Worm (Caenorhabditis elegans): Measurements from ENCODE around the gene fbxa-99.

Gene fbxa-99

DNA sequence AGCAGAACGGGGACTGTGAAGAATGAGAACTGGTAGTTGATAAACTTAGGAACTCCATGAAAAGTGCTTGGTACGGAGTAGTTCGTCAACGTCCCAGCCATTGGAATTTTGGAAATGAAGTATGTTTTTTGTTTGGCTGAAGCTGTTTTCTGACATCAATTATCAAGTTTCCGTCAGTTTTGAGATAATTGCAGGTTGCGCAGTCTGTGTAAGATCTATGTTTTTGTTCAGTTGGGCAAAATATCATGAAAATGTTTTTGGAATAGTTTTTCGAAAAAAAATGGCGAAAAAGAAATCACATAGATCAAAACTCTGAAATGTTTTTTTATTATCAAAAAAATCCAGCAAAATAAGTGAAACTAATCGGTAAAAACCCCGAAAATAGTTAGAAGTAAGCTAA, 7.8 kb downstream of the fbxa-99 start, which contains the start of gene sru-22:
Gene sru-22 (minus strand): TSS at position 101 of the 400 bp plus-strand sequence.
- TF ChIP-seq efl-1 (optimal IDR thresholded peaks at IDR 0.05) (no peak), efl-1 (GFP tag; optimal IDR thresholded peaks at IDR 0.05 in 1 of 2) (peak in 1 of 2 experiments; percentile 7), dsc-1 (tag; optimal IDR thresholded peaks at IDR 0.05) (no peak)

DNA sequence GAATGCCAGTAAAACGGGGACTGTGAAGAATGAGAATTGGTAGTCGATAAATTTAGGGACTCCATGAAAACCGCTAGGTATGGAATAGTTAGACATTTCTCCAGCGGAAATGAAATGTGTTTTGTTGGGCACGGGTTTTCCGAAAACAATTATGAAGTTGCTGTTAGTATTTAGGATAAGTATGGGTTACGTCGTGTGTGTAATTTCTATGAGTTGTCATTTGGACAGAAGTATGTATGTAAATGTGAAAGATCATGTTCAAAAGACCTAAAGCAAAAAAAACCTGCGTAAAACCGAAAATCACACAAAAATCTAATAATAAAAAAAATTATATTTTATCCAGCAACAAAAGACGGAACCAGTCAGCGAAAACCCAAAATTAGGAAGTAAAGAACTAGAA, 10.2 kb downstream of the fbxa-99 start, which contains the start of gene sru-23:
Gene sru-23 (minus strand): TSS at position 101 of the 400 bp plus-strand sequence.
- no peak for TF ChIP-seq unc-98 (GFP tag; IDR thresholded peaks at IDR 0.05)
- no peak for TF ChIP-seq nhr-85 (tag)
- no peak for TF ChIP-seq unc-30 (tag; optimal IDR thresholded peaks at IDR 0.05)
- TF ChIP-seq sup-37 (GFP tag; optimal IDR thresholded peaks at IDR 0.05) = no peak
- no peak for TF ChIP-seq xbp-1 (tag; optimal IDR thresholded peaks at IDR 0.05)
- TF ChIP-seq aly-2 (tag; optimal IDR thresholded peaks at IDR 0.05) = no peak
- no peak for TF ChIP-seq sox-4 (tag; optimal IDR thresholded peaks at IDR 0.05)
- no peak for TF ChIP-seq sptf-1 (tag; optimal IDR thresholded peaks at IDR 0.05)
- no peak for TF ChIP-seq dsc-1 (tag; optimal IDR thresholded peaks at IDR 0.05)
- TF ChIP-seq nhr-84 (tag; optimal IDR thresholded peaks at IDR 0.05) = no peak
- TF ChIP-seq ceh-82 (tag; optimal IDR thresholded peaks at IDR 0.05) = no peak
- no peak for TF ChIP-seq nhr-11 (tag; optimal IDR thresholded peaks at IDR 0.05)
- no peak for TF ChIP-seq jun-1 (tag; optimal IDR thresholded peaks at IDR 0.05)
- no peak for TF ChIP-seq ceh-8 (GFP tag; optimal IDR thresholded peaks at IDR 0.05)
- TF ChIP-seq ztf-4 (tag; optimal IDR thresholded peaks at IDR 0.05) = no peak
- no peak for TF ChIP-seq blmp-1 (tag; optimal IDR thresholded peaks at IDR 0.05)
- no peak for TF ChIP-seq lin-13 (GFP tag; optimal IDR thresholded peaks at IDR 0.05)
- no peak for TF ChIP-seq nhr-90 (tag; optimal IDR thresholded peaks at IDR 0.05; ENCODE audit: poor library complexity)

DNA sequence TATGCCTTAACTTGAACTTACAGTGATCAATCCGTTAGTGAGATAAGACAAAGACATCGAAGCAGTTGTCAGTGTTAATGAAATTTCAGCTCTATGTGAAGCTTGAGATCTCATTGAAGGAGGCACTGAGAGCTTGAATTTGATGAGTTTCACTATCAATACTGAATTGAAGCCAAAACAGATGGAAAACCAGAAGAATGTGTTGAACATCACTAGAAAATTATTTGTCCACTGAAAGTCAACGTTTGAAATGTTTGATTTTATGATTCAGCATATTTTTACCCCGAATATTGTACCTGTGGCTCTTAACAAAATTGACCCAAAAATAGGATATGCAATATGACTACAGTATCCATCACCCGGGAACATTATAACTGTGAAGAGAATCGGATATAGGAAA, 11.8 kb downstream of the fbxa-99 start:
- no peak for TF ChIP-seq skn-1 (tag; optimal IDR thresholded peaks at IDR 0.05)
- TF ChIP-seq pag-3 (tag; optimal IDR thresholded peaks at IDR 0.05; ENCODE audit: borderline replicate concordance, insufficient read depth) = no peak
- no peak for TF ChIP-seq ceh-82 (tag; optimal IDR thresholded peaks at IDR 0.05)
- no peak for TF ChIP-seq unc-130 (tag; optimal IDR thresholded peaks at IDR 0.05)
- no peak for TF ChIP-seq nhr-237 (tag; optimal IDR thresholded peaks at IDR 0.05)
- TF ChIP-seq ama-1 (optimal IDR thresholded peaks at IDR 0.05) = no peak
- no peak for TF ChIP-seq F16B12.6 (tag; optimal IDR thresholded peaks at IDR 0.05)
- TF ChIP-seq pax-3 (tag; optimal IDR thresholded peaks at IDR 0.05) = no peak

DNA sequence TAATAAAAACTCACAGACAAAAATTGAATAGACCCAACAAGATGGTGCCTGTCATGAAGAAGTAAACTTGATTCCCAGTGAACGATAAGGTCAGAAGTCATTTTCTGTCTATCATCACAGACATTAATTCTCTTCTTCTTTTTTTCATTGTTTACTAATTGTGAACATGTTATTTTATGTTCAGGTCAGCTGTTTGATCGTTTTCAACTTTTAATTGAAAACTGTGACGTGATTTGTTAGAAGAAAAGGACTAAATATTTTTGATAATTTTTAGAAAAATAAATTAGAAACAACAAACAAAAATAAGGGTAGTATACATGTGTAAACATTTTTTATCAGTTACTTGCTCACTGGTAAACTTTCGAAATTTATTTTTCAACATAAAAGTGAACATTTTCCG, 13.0 kb downstream of the fbxa-99 start, which contains the start of gene F36G9.7:
Gene F36G9.7 (minus strand): TSS at position 101 of the 400 bp plus-strand sequence.
- TF ChIP-seq ces-1 (GFP tag; optimal IDR thresholded peaks at IDR 0.05) (no peak), jun-1 (tag; optimal IDR thresholded peaks at IDR 0.05) (no peak), swsn-7 (tag; optimal IDR thresholded peaks at IDR 0.05) (no peak), zip-4 (GFP tag; optimal IDR thresholded peaks at IDR 0.05) (no peak), fkh-4 (tag; optimal IDR thresholded peaks at IDR 0.05; ENCODE audit: borderline replicate concordance) (no peak), lir-3 (tag; optimal IDR thresholded peaks at IDR 0.05; ENCODE audit: poor library complexity) (no peak), egl-13 (tag; optimal IDR thresholded peaks at IDR 0.05) (no peak), fkh-8 (tag; optimal IDR thresholded peaks at IDR 0.05) (no peak), nhr-19 (GFP tag; conservative IDR thresholded peaks at IDR 0.05) (no peak)

DNA sequence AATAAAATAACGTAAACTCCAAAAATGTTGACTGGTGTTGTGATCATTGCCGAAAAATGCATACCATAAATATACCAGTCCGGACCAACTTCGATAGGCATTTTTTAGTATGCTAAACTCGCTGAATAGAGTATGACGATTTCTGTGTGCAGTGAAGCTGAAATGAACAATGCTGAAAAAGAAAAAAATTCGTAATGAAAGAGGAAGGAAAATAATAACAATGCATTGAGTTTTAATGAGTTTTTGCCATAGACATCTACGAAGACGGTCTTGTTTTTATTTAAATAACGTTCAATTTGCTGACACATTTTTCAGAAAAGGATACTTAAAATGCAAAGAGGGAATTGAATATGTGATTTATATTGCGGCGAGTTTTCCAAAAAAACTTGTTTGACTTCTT, 15.1 kb downstream of the fbxa-99 start, which contains the start of gene sri-1:
Gene sri-1 (minus strand): TSS at position 101 of the 400 bp plus-strand sequence.
- no peak for TF ChIP-seq lin-13 (GFP tag; optimal IDR thresholded peaks at IDR 0.05)
- no peak for TF ChIP-seq sptf-1 (tag; optimal IDR thresholded peaks at IDR 0.05)
- no peak for TF ChIP-seq nhr-20 (tag; optimal IDR thresholded peaks at IDR 0.05)
- no peak for TF ChIP-seq fos-1 (tag; optimal IDR thresholded peaks at IDR 0.05)
- no peak for TF ChIP-seq elt-3 (tag; optimal IDR thresholded peaks at IDR 0.05)
- TF ChIP-seq swsn-7 (tag; optimal IDR thresholded peaks at IDR 0.05) = no peak
- TF ChIP-seq ceh-63 (GFP tag; optimal IDR thresholded peaks at IDR 0.05) = no peak
- TF ChIP-seq dsc-1 (tag; optimal IDR thresholded peaks at IDR 0.05) = no peak
- no peak for TF ChIP-seq pqm-1 (tag; optimal IDR thresholded peaks at IDR 0.05)
- TF ChIP-seq ama-1 (optimal IDR thresholded peaks at IDR 0.05) = no peak
- no peak for TF ChIP-seq fkh-8 (tag; optimal IDR thresholded peaks at IDR 0.05)
- no peak for TF ChIP-seq mep-1 (tag; optimal IDR thresholded peaks at IDR 0.05)
- TF ChIP-seq nhr-19 (GFP tag; conservative IDR thresholded peaks at IDR 0.05) = no peak
- no peak for TF ChIP-seq aha-1 (tag; optimal IDR thresholded peaks at IDR 0.05)
- TF ChIP-seq vab-15 (tag; optimal IDR thresholded peaks at IDR 0.05) = no peak
- TF ChIP-seq nhr-76 (tag; optimal IDR thresholded peaks at IDR 0.05) = no peak
- TF ChIP-seq mef-2 (tag; optimal IDR thresholded peaks at IDR 0.05) = no peak
- no peak for TF ChIP-seq ceh-82 (tag; optimal IDR thresholded peaks at IDR 0.05)
- TF ChIP-seq snu-23 (GFP tag; optimal IDR thresholded peaks at IDR 0.05) = no peak
- no peak for TF ChIP-seq jun-1 (tag; optimal IDR thresholded peaks at IDR 0.05)
